Worm (Caenorhabditis elegans): ENCODE data around the gene R07B7.2.

The R07B7.2 gene

ce11 chrV:12071483-12071882 is 11.9 kb upstream of the R07B7.2 start:
- TF ChIP-seq unc-62 (GFP tag; optimal IDR thresholded peaks at IDR 0.05) = no peak

ce11 chrV:12070419-12070818 is 10.9 kb upstream of the R07B7.2 start, which contains the start of gene kmo-1:
Gene kmo-1 (minus strand): TSS chrV:12070519.
- TF ChIP-seq unc-62 (GFP tag; optimal IDR thresholded peaks at IDR 0.05) = no peak

ce11 chrV:12068437-12068836 is 8.9 kb upstream of the R07B7.2 start, which contains the start of gene kmo-2:
Gene kmo-2 (minus strand): TSS chrV:12068537.
- TF ChIP-seq unc-62 (GFP tag; optimal IDR thresholded peaks at IDR 0.05) = no peak

- TF ChIP-seq unc-62 (GFP tag; optimal IDR thresholded peaks at IDR 0.05) = no peak
Observed at ce11 chrV:12065859-12066258, 6.3 kb upstream of the R07B7.2 start.

ce11 chrV:12065369-12065768 is 5.8 kb upstream of the R07B7.2 start, which contains the start of gene pqn-53:
Gene pqn-53 (minus strand): TSS chrV:12065391.
- TF ChIP-seq unc-62 (GFP tag; optimal IDR thresholded peaks at IDR 0.05) = no peak

- TF ChIP-seq unc-62 (GFP tag; optimal IDR thresholded peaks at IDR 0.05) = no peak
Observed at ce11 chrV:12063036-12063435, 3.5 kb upstream of the R07B7.2 start, which contains the start of gene clh-6. Gene clh-6 (minus strand): TSS chrV:12063368.

- TF ChIP-seq unc-62 (GFP tag; optimal IDR thresholded peaks at IDR 0.05) = no peak
Observed at ce11 chrV:12053598-12053997, 6.0 kb downstream of the R07B7.2 start, which contains the start of gene F10C2.7. Gene F10C2.7 (plus strand): TSS chrV:12053898.

ce11 chrV:12048445-12048844 is 11.1 kb downstream of the R07B7.2 start, which contains the start of gene dars-2:
Gene dars-2 (plus strand): TSS chrV:12048745.
- TF ChIP-seq unc-62 (GFP tag; optimal IDR thresholded peaks at IDR 0.05) = no peak

ce11 chrV:12047735-12048134 is 11.8 kb downstream of the R07B7.2 start:
- no peak for TF ChIP-seq unc-62 (GFP tag; optimal IDR thresholded peaks at IDR 0.05)

ce11 chrV:12045132-12045531 is 14.4 kb downstream of the R07B7.2 start, which contains the start of gene F10C2.5:
Gene F10C2.5 (plus strand): TSS chrV:12045432.
- no peak for TF ChIP-seq unc-62 (GFP tag; optimal IDR thresholded peaks at IDR 0.05)

- no peak for TF ChIP-seq unc-62 (GFP tag; optimal IDR thresholded peaks at IDR 0.05)
Observed at ce11 chrV:12040823-12041606, 18.5 kb downstream of the R07B7.2 start, which contains the start of the genes kup-1 and F10C2.4. Gene kup-1 (minus strand): TSS chrV:12040873. Gene F10C2.4 (plus strand): TSS chrV:12041556.

ce11 chrV:12039755-12040154 is 19.8 kb downstream of the R07B7.2 start:
- TF ChIP-seq unc-62 (GFP tag; optimal IDR thresholded peaks at IDR 0.05) = no peak

ce11 chrV:12038783-12039182 is 20.8 kb downstream of the R07B7.2 start:
- TF ChIP-seq unc-62 (GFP tag; optimal IDR thresholded peaks at IDR 0.05) = no peak

ce11 chrV:12038317-12038716 is 21.2 kb downstream of the R07B7.2 start:
- no peak for TF ChIP-seq unc-62 (GFP tag; optimal IDR thresholded peaks at IDR 0.05)

ce11 chrV:12037889-12038288 is 21.7 kb downstream of the R07B7.2 start:
- TF ChIP-seq unc-62 (GFP tag; optimal IDR thresholded peaks at IDR 0.05) = no peak

- no peak for TF ChIP-seq unc-62 (GFP tag; optimal IDR thresholded peaks at IDR 0.05)
Observed at ce11 chrV:12036129-12036528, 23.4 kb downstream of the R07B7.2 start.

- no peak for TF ChIP-seq unc-62 (GFP tag; optimal IDR thresholded peaks at IDR 0.05)
Observed at ce11 chrV:12033841-12034240, 25.7 kb downstream of the R07B7.2 start.
